Fruit fly (Drosophila melanogaster) S2 (cell line): Measurements from ENCODE around the gene Dad.

ENCODE experiments used
- CG8478 ChIP-seq: fragments of >200 bp; optimal IDR thresholded peaks from 2 replicates; lab custom pipeline; 2018
- CTCF ChIP-seq, 2 experiments: fragments of >200 bp; optimal IDR thresholded peaks; 2 replicates each; lab custom pipeline; 2018

- no peak for TF ChIP-seq CG8478
- no peak for TF ChIP-seq CTCF (optimal IDR thresholded peaks at IDR 0.05; lab: Kevin White, UChicago)
Measured at dm6 chr3R:17018902-17019527, 34.8 kb upstream of the Dad start.
